Worm (Caenorhabditis elegans) whole organism, mixed stage, embryonic: ENCODE data around the gene F53H4.6.

Source experiments
- M03D4.4 ChIP-seq: sonication (generic microtip); optimal IDR thresholded peaks from 2 replicates; lab custom pipeline; 2017; ENCODE audit warnings: mild to moderate bottlenecking, missing genetic modification characterization, missing compliant biosample characterization
- blmp-1 ChIP-seq: fragments of 150-350 bp; optimal IDR thresholded peaks from 2 replicates; lab custom pipeline; 2014; ENCODE audit warnings: missing biosample characterization, missing genetic modification characterization
- ceh-39 ChIP-seq: fragments of 150-350 bp; optimal IDR thresholded peaks from 2 replicates; lab custom pipeline; 2014; ENCODE audit warnings: missing biosample characterization, missing genetic modification characterization
- ceh-83 ChIP-seq: fragments of 200-800 bp; sonication (Bioruptor generic); optimal IDR thresholded peaks from 2 replicates; lab custom pipeline; 2018; ENCODE audit warnings: mild to moderate bottlenecking, missing genetic modification characterization, missing compliant biosample characterization
- ces-1 ChIP-seq: fragments of 150-350 bp; optimal IDR thresholded peaks from 2 replicates; lab custom pipeline; 2014; ENCODE audit warnings: missing biosample characterization, missing genetic modification reagents, missing genetic modification characterization
- cnd-1 ChIP-seq: fragments of 200-800 bp; sonication (Bioruptor generic); optimal IDR thresholded peaks from 2 replicates; lab custom pipeline; 2018; ENCODE audit warnings: mild to moderate bottlenecking, missing genetic modification characterization, missing compliant biosample characterization
- drap-1 ChIP-seq: fragments of 200-800 bp; sonication (Bioruptor generic); optimal IDR thresholded peaks from 3 replicates; lab custom pipeline; 2018; ENCODE audit warnings: mild to moderate bottlenecking, missing genetic modification characterization, missing compliant biosample characterization
- elt-1 ChIP-seq: sonication (generic microtip); optimal IDR thresholded peaks from 2 replicates; lab custom pipeline; 2017; ENCODE audit warnings: missing genetic modification characterization, mild to moderate bottlenecking, missing compliant biosample characterization, antibody characterized with exemption, moderate library complexity, borderline replicate concordance; ENCODE audit not compliant: insufficient read depth
- elt-3 ChIP-seq: fragments of 150-350 bp; optimal IDR thresholded peaks from 2 replicates; lab custom pipeline; 2014; ENCODE audit warnings: missing biosample characterization, missing genetic modification characterization
- flh-1 ChIP-seq: fragments of 200-800 bp; sonication (Bioruptor generic); optimal IDR thresholded peaks from 2 replicates; lab custom pipeline; 2018; ENCODE audit warnings: mild to moderate bottlenecking, missing genetic modification characterization, moderate library complexity, missing compliant biosample characterization
- ham-2 ChIP-seq: fragments of 200-800 bp; sonication (Bioruptor generic); optimal IDR thresholded peaks from 2 replicates; lab custom pipeline; 2018; ENCODE audit warnings: mild to moderate bottlenecking, missing genetic modification characterization, missing compliant biosample characterization
- hlh-1 ChIP-seq: fragments of 150-350 bp; optimal IDR thresholded peaks from 2 replicates; lab custom pipeline; 2014; ENCODE audit warnings: missing biosample characterization, missing genetic modification reagents, missing genetic modification characterization
- lin-13 ChIP-seq: fragments of 150-350 bp; optimal IDR thresholded peaks from 2 replicates; lab custom pipeline; 2014; ENCODE audit warnings: missing biosample characterization, missing genetic modification characterization
- lin-32 ChIP-seq: fragments of 200-800 bp; sonication (Bioruptor generic); optimal IDR thresholded peaks from 2 replicates; lab custom pipeline; 2018; ENCODE audit warnings: mild to moderate bottlenecking, missing genetic modification characterization, missing compliant biosample characterization
- lsy-2 ChIP-seq: fragments of 150-350 bp; optimal IDR thresholded peaks from 2 replicates; lab custom pipeline; 2014; ENCODE audit warnings: missing biosample characterization, missing genetic modification characterization
- mep-1 ChIP-seq: fragments of 150-350 bp; optimal IDR thresholded peaks from 2 replicates; lab custom pipeline; 2017; ENCODE audit warnings: missing biosample characterization, missing genetic modification reagents, missing genetic modification characterization, inconsistent platforms
- mls-2 ChIP-seq: sonication (generic microtip); optimal IDR thresholded peaks from 2 replicates; lab custom pipeline; 2016; ENCODE audit warnings: mild to moderate bottlenecking, missing genetic modification characterization, moderate library complexity, missing compliant biosample characterization
- nhr-2 ChIP-seq: fragments of 150-350 bp; optimal IDR thresholded peaks from 2 replicates; lab custom pipeline; 2014; ENCODE audit warnings: missing biosample characterization, missing genetic modification characterization
- nhr-237 ChIP-seq: fragments of 150-350 bp; optimal IDR thresholded peaks from 2 replicates; lab custom pipeline; 2014; ENCODE audit warnings: missing biosample characterization, missing genetic modification characterization
- nhr-28 ChIP-seq: fragments of 150-350 bp; optimal IDR thresholded peaks from 2 replicates; lab custom pipeline; 2014; ENCODE audit warnings: missing biosample characterization, missing genetic modification characterization
- nhr-76 ChIP-seq: sonication (generic microtip); optimal IDR thresholded peaks from 2 replicates; lab custom pipeline; 2017; ENCODE audit warnings: missing biosample characterization, missing genetic modification characterization
- pha-4 ChIP-seq: fragments of 150-350 bp; optimal IDR thresholded peaks from 2 replicates; lab custom pipeline; 2018; ENCODE audit warnings: missing biosample characterization, missing genetic modification reagents, missing genetic modification characterization
- sem-2 ChIP-seq: fragments of 200-800 bp; sonication (Bioruptor generic); optimal IDR thresholded peaks from 2 replicates; lab custom pipeline; 2018; ENCODE audit warnings: mild to moderate bottlenecking, missing genetic modification characterization, missing compliant biosample characterization
- snpc-4 ChIP-seq: fragments of 150-350 bp; optimal IDR thresholded peaks from 2 replicates; lab custom pipeline; 2014; ENCODE audit warnings: missing biosample characterization, missing genetic modification characterization
- sptf-1 ChIP-seq: sonication (generic microtip); optimal IDR thresholded peaks from 2 replicates; lab custom pipeline; 2017; ENCODE audit warnings: mild to moderate bottlenecking, missing genetic modification characterization, moderate library complexity, missing compliant biosample characterization
- unc-120 ChIP-seq: sonication (generic microtip); optimal IDR thresholded peaks from 2 replicates; lab custom pipeline; 2017; ENCODE audit warnings: missing genetic modification characterization, missing compliant biosample characterization; ENCODE audit not compliant: poor library complexity, severe bottlenecking
- unc-39 ChIP-seq: fragments of 150-350 bp; optimal IDR thresholded peaks from 2 replicates; lab custom pipeline; 2014; ENCODE audit warnings: missing biosample characterization, missing genetic modification characterization
- unc-62 ChIP-seq: fragments of 150-350 bp; optimal IDR thresholded peaks from 2 replicates; lab custom pipeline; 2014; ENCODE audit warnings: missing biosample characterization, missing genetic modification reagents, missing genetic modification characterization
- zip-8 ChIP-seq: fragments of 150-350 bp; optimal IDR thresholded peaks from 2 replicates; lab custom pipeline; 2014; ENCODE audit warnings: missing biosample characterization, missing genetic modification characterization
- ztf-11 ChIP-seq: fragments of 150-350 bp; optimal IDR thresholded peaks from 2 replicates; lab custom pipeline; 2014; ENCODE audit warnings: missing biosample characterization, missing genetic modification characterization

The F53H4.6 gene

DNA sequence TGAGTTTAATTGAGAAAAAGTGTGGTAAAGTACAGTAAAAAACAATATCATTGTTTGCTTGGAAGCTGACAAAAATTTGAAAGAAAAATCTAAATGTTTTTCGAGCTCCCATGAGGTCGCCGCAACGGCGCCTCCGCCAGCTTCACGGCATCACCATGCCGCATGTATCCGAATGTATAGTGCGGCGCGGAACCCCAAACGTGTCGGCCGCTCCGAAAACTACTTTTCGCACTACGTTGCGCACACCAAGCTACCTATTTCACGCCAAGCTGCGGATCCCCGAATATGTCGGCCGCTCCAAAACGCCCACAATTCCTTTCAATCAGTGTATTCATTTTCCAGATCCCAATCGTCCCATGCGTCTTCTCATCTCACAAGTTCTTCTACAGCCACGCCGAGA, 9.4 kb downstream of the F53H4.6 start:
- TF ChIP-seq unc-120 (tag; lab: Kevin White, UChicago) (no peak), sptf-1 (tag; lab: Kevin White, UChicago) (no peak), ztf-11 (tag; lab: Kevin White, UChicago) (no peak), nhr-28 (tag; lab: Kevin White, UChicago) (no peak), nhr-237 (tag; lab: Kevin White, UChicago) (no peak), mls-2 (no peak), M03D4.4 (tag; lab: Kevin White, UChicago) (no peak), cnd-1 (tag; lab: Kevin White, UChicago) (no peak), snpc-4 (tag; lab: Kevin White, UChicago) (no peak), nhr-76 (tag; lab: Kevin White, UChicago) (no peak), elt-3 (tag; lab: Kevin White, UChicago) (no peak), drap-1 (GFP tag; lab: Kevin White, UChicago) (no peak), pha-4 (no peak)

ce11 chrX:15849397-15849935, 10.9 kb downstream of the F53H4.6 start, which contains the start of gene acl-1:
TSS of gene acl-1 (plus strand) at chrX:15849885.
- no peak for TF ChIP-seq snpc-4 (tag; lab: Kevin White, UChicago)
- peak; percentile 41 for TF ChIP-seq ceh-83 (GFP tag; lab: Kevin White, UChicago)
- TF ChIP-seq lin-13 (tag; lab: Kevin White, UChicago): no peak
- TF ChIP-seq ham-2: no peak
- TF ChIP-seq sptf-1 (tag; lab: Kevin White, UChicago): peak; percentile 41
- peak; percentile 20 for TF ChIP-seq hlh-1 (tag; lab: Kevin White, UChicago)
- TF ChIP-seq nhr-237 (tag; lab: Kevin White, UChicago): peak; percentile 74
- peak; percentile 74 for TF ChIP-seq lsy-2
- no peak for TF ChIP-seq zip-8 (tag; lab: Kevin White, UChicago)
- no peak for TF ChIP-seq drap-1 (GFP tag; lab: Kevin White, UChicago)
- TF ChIP-seq pha-4: no peak
- TF ChIP-seq unc-120 (tag; lab: Kevin White, UChicago): no peak
- TF ChIP-seq mep-1: peak; percentile 42
- TF ChIP-seq sem-2 (GFP tag; lab: Kevin White, UChicago): no peak
- no peak for TF ChIP-seq unc-62 (GFP tag; lab: Kevin White, UChicago)
- TF ChIP-seq ztf-11 (tag; lab: Kevin White, UChicago): no peak
- TF ChIP-seq flh-1 (GFP tag; lab: Kevin White, UChicago): no peak
- TF ChIP-seq ceh-39 (tag; lab: Kevin White, UChicago): peak; percentile 13
- no peak for TF ChIP-seq M03D4.4 (tag; lab: Kevin White, UChicago)
- peak; percentile 84 for TF ChIP-seq ces-1 (GFP tag; lab: Kevin White, UChicago)

DNA sequence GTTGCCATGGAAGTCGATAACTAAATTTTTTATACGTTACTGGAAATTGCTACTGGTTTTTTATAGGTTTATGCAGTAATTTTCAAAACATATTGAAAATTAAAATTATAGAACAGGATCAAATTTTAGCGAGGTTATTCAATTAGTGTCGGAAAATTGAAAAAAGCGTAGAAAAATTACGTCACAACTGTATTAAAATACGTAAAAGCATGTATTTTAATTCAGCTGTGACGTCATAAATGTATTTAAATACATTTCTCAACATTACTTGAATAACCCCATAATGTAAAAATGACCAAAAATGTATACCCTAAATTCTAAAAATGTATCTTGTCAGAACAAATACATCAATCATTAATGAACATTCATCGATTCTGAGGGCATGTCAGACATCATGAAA, 11.5 kb downstream of the F53H4.6 start:
- peak; percentile 93 for TF ChIP-seq zip-8 (tag; lab: Kevin White, UChicago)
- no peak for TF ChIP-seq blmp-1 (tag; lab: Kevin White, UChicago)

- TF ChIP-seq ces-1 (GFP tag; lab: Kevin White, UChicago): no peak
- TF ChIP-seq cnd-1 (tag; lab: Kevin White, UChicago): no peak
- TF ChIP-seq ztf-11 (tag; lab: Kevin White, UChicago): no peak
- TF ChIP-seq nhr-2 (tag; lab: Kevin White, UChicago): no peak
- TF ChIP-seq lsy-2: no peak
- TF ChIP-seq flh-1 (GFP tag; lab: Kevin White, UChicago): no peak
- no peak for TF ChIP-seq unc-39 (tag; lab: Kevin White, UChicago)
- TF ChIP-seq M03D4.4 (tag; lab: Kevin White, UChicago): no peak
- TF ChIP-seq elt-1 (tag; lab: Kevin White, UChicago): no peak
- no peak for TF ChIP-seq nhr-76 (tag; lab: Kevin White, UChicago)
- TF ChIP-seq pha-4: no peak
- no peak for TF ChIP-seq lin-13 (tag; lab: Kevin White, UChicago)
- TF ChIP-seq nhr-28 (tag; lab: Kevin White, UChicago): no peak
- TF ChIP-seq mls-2: no peak
- no peak for TF ChIP-seq lin-32 (GFP tag; lab: Kevin White, UChicago)
- TF ChIP-seq unc-62 (GFP tag; lab: Kevin White, UChicago): no peak
These were observed 12.8 kb downstream of the F53H4.6 start, which contains the start of gene F59F4.3 for ce11 chrX:15847543-15848087. TSS of gene F59F4.3 (minus strand) at chrX:15847593.
